Fruit fly (Drosophila melanogaster): ENCODE results near the gene ORMDL.

Gene ORMDL

dm6 chr3L:21666880-21667279, 31.8 kb downstream of the ORMDL start, which contains the start of gene Cpr78E:
Gene Cpr78E (minus strand): TSS chr3L:21666980.
- no peak for TF ChIP-seq Hr78 (GFP tag; optimal IDR thresholded peaks at IDR 0.05)
- TF ChIP-seq Dif (GFP tag; optimal IDR thresholded peaks at IDR 0.05; ENCODE audit: partially characterized antibody), result no peak
- TF ChIP-seq usp (GFP tag; optimal IDR thresholded peaks at IDR 0.05), result no peak
- TF ChIP-seq foxo (GFP tag; optimal IDR thresholded peaks at IDR 0.05), result no peak
- TF ChIP-seq Myc (optimal IDR thresholded peaks at IDR 0.05), result no peak
- no peak for TF ChIP-seq jim (GFP tag; optimal IDR thresholded peaks at IDR 0.05)

dm6 chr3L:21667530-21667929, 32.4 kb downstream of the ORMDL start:
- TF ChIP-seq Sp1 (GFP tag; optimal IDR thresholded peaks at IDR 0.05) (no peak), N (GFP tag; optimal IDR thresholded peaks at IDR 0.05) (no peak), lola (GFP tag; optimal IDR thresholded peaks at IDR 0.05) (no peak), Jra (GFP tag; optimal IDR thresholded peaks at IDR 0.05) (no peak), sage (GFP tag; optimal IDR thresholded peaks at IDR 0.05) (no peak), Dfd (GFP tag; optimal IDR thresholded peaks at IDR 0.05) (no peak), br (GFP tag; optimal IDR thresholded peaks at IDR 0.05) (no peak), usp (GFP tag; optimal IDR thresholded peaks at IDR 0.05) (no peak)

dm6 chr3L:21671839-21672238, 36.7 kb downstream of the ORMDL start, which contains the start of gene CG11249:
Gene CG11249 (plus strand): TSS chr3L:21672139.
- TF ChIP-seq brk (GFP tag; optimal IDR thresholded peaks at IDR 0.05), result no peak
- TF ChIP-seq sage (GFP tag; optimal IDR thresholded peaks at IDR 0.05), result no peak
- TF ChIP-seq Mio (GFP tag; optimal IDR thresholded peaks at IDR 0.05), result no peak
- TF ChIP-seq Jra (GFP tag; optimal IDR thresholded peaks at IDR 0.05), result no peak
- TF ChIP-seq N (GFP tag; optimal IDR thresholded peaks at IDR 0.05), result no peak

- TF ChIP-seq HLH106 (tag; optimal IDR thresholded peaks at IDR 0.05) (peak; percentile 82), woc (GFP tag; optimal IDR thresholded peaks at IDR 0.05) (peak; percentile 70), dmrt93B (GFP tag; optimal IDR thresholded peaks at IDR 0.05) (peak; percentile 57), br (GFP tag; optimal IDR thresholded peaks at IDR 0.05) (peak; percentile 51), ey (GFP tag; optimal IDR thresholded peaks at IDR 0.05) (peak; percentile 70), fru (GFP tag; optimal IDR thresholded peaks at IDR 0.05) (peak; percentile 73), Myc (optimal IDR thresholded peaks at IDR 0.05) (no peak), foxo (GFP tag; optimal IDR thresholded peaks at IDR 0.05) (peak in 1 of 2 experiments; percentile 74), CG9705 (GFP tag; optimal IDR thresholded peaks at IDR 0.05) (no peak), GATAd (GFP tag; optimal IDR thresholded peaks at IDR 0.05) (peak; percentile 35), Dif (GFP tag; optimal IDR thresholded peaks at IDR 0.05; ENCODE audit: partially characterized antibody) (no peak), Sp1 (GFP tag; optimal IDR thresholded peaks at IDR 0.05) (no peak), sv (GFP tag; optimal IDR thresholded peaks at IDR 0.05) (peak; percentile 61)
Measured at dm6 chr3L:21679687-21680086, 44.6 kb downstream of the ORMDL start, which contains the start of the genes Als2 and CG11248. Gene Als2 (minus strand): TSS chr3L:21679755. Gene CG11248 (plus strand): TSS chr3L:21680050.

- TF ChIP-seq Sp1 (GFP tag; optimal IDR thresholded peaks at IDR 0.05), result no peak
- TF ChIP-seq Hnf4 (GFP tag; optimal IDR thresholded peaks at IDR 0.05), result no peak
- TF ChIP-seq CG32264 (GFP tag; optimal IDR thresholded peaks at IDR 0.05), result no peak
- TF ChIP-seq tai (GFP tag; optimal IDR thresholded peaks at IDR 0.05), result no peak
Measured at dm6 chr3L:21683942-21684341, 48.8 kb downstream of the ORMDL start, which contains the start of gene Sfp78E. Gene Sfp78E (minus strand): TSS chr3L:21684042.

dm6 chr3L:21685753-21686152, 50.6 kb downstream of the ORMDL start:
- TF ChIP-seq CrebA (GFP tag; optimal IDR thresholded peaks at IDR 0.05; ENCODE audit: borderline replicate concordance), result no peak
- TF ChIP-seq woc (GFP tag; optimal IDR thresholded peaks at IDR 0.05), result no peak
- TF ChIP-seq foxo (GFP tag; optimal IDR thresholded peaks at IDR 0.05), result peak in 1 of 2 experiments; percentile 1
- no peak for TF ChIP-seq dsf (GFP tag; optimal IDR thresholded peaks at IDR 0.05; ENCODE audit: borderline replicate concordance)
